Fruit fly (Drosophila melanogaster): Measurements from ENCODE around the gene eIF2beta.

Gene eIF2beta

DNA sequence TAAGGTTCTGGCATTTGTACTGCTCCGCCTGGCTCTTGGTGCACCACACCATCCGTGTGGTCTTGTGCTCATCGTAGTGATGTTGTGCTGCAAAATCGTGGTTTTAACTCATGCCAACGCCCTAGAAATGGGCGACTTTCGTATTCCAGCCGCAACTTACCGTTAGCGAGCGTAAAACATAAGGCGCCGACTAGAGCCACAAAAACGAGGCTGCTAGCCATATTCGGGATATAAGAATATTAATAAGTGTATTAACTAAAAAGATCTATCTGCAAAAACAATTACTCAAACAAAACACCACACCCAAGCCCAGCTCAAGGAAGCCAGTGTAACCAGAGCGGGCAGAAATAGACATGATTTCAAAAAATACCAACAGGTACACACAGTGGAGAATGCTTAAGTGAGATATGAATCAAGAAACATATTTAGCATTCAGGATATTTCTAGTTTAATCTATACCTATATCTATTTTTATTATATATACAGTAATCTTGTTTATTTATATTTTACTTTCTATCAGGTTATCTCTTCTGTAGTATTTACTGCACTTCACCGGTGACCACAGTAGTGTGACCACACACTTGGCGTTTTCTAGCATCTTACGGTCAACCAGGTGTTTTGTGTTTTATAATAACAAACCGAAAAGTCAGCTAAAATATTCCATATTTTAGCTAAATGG lies 7.0 kb upstream of the eIF2beta start, which contains the start of the genes Tsf2 and CG34242 (continued):
- TF ChIP-seq CG7928 (GFP tag; optimal IDR thresholded peaks at IDR 0.05) (peak; percentile 42), sug (tag; optimal IDR thresholded peaks at IDR 0.05) (peak; percentile 77), Dad (GFP tag; optimal IDR thresholded peaks at IDR 0.05) (no peak), lmd (GFP tag; IDR thresholded peaks at IDR 0.05) (peak; percentile 95), CG2120 (GFP tag; optimal IDR thresholded peaks at IDR 0.05) (peak; percentile 0), gcm (GFP tag; optimal IDR thresholded peaks at IDR 0.05) (no peak), row (GFP tag; IDR thresholded peaks at IDR 0.05) (peak; percentile 84), ase (GFP tag; IDR thresholded peaks at IDR 0.05) (peak; percentile 94), emc (GFP tag; optimal IDR thresholded peaks at IDR 0.05) (no peak), amos (GFP tag; IDR thresholded peaks at IDR 0.05; ENCODE audit: partially characterized antibody) (no peak), Tbp (GFP tag; optimal IDR thresholded peaks at IDR 0.05) (no peak), z (GFP tag; IDR thresholded peaks at IDR 0.05) (no peak), bsh (GFP tag; optimal IDR thresholded peaks at IDR 0.05) (peak in 1 of 2 experiments; percentile 14), nerfin-1 (tag; optimal IDR thresholded peaks at IDR 0.05) (peak; percentile 80), CG10267 (tag; optimal IDR thresholded peaks at IDR 0.05) (peak; percentile 51), CG8478 (optimal IDR thresholded peaks at IDR 0.05) (no peak), ssp (GFP tag; IDR thresholded peaks at IDR 0.05) (peak; percentile 88), kah (GFP tag; optimal IDR thresholded peaks at IDR 0.05) (peak; percentile 47), cad (GFP tag; optimal IDR thresholded peaks at IDR 0.05) (no peak), Ravus (GFP tag; IDR thresholded peaks at IDR 0.05) (peak; percentile 50; the same call in 1 of the 2 replicates), Hr39 (optimal IDR thresholded peaks at IDR 0.05) (no peak), ems (GFP tag; optimal IDR thresholded peaks at IDR 0.05) (no peak), kay (GFP tag; optimal IDR thresholded peaks at IDR 0.05) (peak; percentile 70), CG17568 (GFP tag; optimal IDR thresholded peaks at IDR 0.05) (no peak), CG6791 (GFP tag; IDR thresholded peaks at IDR 0.05; ENCODE audit: partially characterized antibody) (no peak), eve (GFP tag; optimal IDR thresholded peaks at IDR 0.05) (no peak), HLHmδ (GFP tag; optimal IDR thresholded peaks at IDR 0.05) (no peak), CG9932 (GFP tag; IDR thresholded peaks at IDR 0.05) (peak; percentile 96), CG12071 (GFP tag; optimal IDR thresholded peaks at IDR 0.05) (no peak), CG17359 (tag; optimal IDR thresholded peaks at IDR 0.05) (peak; percentile 92), CG30431 (GFP tag; optimal IDR thresholded peaks at IDR 0.05) (no peak), lab (GFP tag; optimal IDR thresholded peaks at IDR 0.05) (peak; percentile 86), Jarid2 (GFP tag; optimal IDR thresholded peaks at IDR 0.05) (no peak), caup (GFP tag; optimal IDR thresholded peaks at IDR 0.05; ENCODE audit: severe bottlenecking) (peak; percentile 66), CG15011 (GFP tag; optimal IDR thresholded peaks at IDR 0.05) (no peak), ro (GFP tag; IDR thresholded peaks at IDR 0.05) (peak; percentile 89), CG15073 (GFP tag; optimal IDR thresholded peaks at IDR 0.05) (no peak), Drgx (GFP tag; IDR thresholded peaks at IDR 0.05) (peak; percentile 95), CG3163 (GFP tag; optimal IDR thresholded peaks at IDR 0.05) (no peak), CG2202 (tag; optimal IDR thresholded peaks at IDR 0.05) (no peak), zen (tag; optimal IDR thresholded peaks at IDR 0.05) (peak; percentile 86), Blimp-1 (GFP tag; optimal IDR thresholded peaks at IDR 0.05) (peak; percentile 72), HHEX (GFP tag; optimal IDR thresholded peaks at IDR 0.05) (peak; percentile 74), Ptx1 (GFP tag; IDR thresholded peaks at IDR 0.05) (peak; percentile 99), pan (optimal IDR thresholded peaks at IDR 0.05) (no peak), pan (GFP tag; optimal IDR thresholded peaks at IDR 0.05 in 1 of 2, IDR thresholded peaks at IDR 0.05 in 1 of 2) (peak in 1 of 2 experiments; percentile 96), Optix (GFP tag; IDR thresholded peaks at IDR 0.05) (peak; percentile 74), dysf (GFP tag; IDR thresholded peaks at IDR 0.05) (peak; percentile 94), Lpt (GFP tag; optimal IDR thresholded peaks at IDR 0.05) (no peak), btn (GFP tag; optimal IDR thresholded peaks at IDR 0.05) (no peak), CG15479 (GFP tag; optimal IDR thresholded peaks at IDR 0.05) (no peak)
